Worm (Caenorhabditis elegans): ENCODE data around the gene mksr-1.

- TF ChIP-seq tra-4 (tag; optimal IDR thresholded peaks at IDR 0.05) (no peak), tbx-37 (GFP tag; conservative IDR thresholded peaks at IDR 0.05) (no peak), aly-1 (tag; optimal IDR thresholded peaks at IDR 0.05) (no peak), ama-1 (optimal IDR thresholded peaks at IDR 0.05) (no peak), ets-7 (tag; optimal IDR thresholded peaks at IDR 0.05) (peak; percentile 78), flt-1 (GFP tag; IDR thresholded peaks at IDR 0.05) (no peak), B0310.2 (tag; optimal IDR thresholded peaks at IDR 0.05) (no peak), F13C5.2 (tag; optimal IDR thresholded peaks at IDR 0.05) (no peak), hnd-1 (tag; optimal IDR thresholded peaks at IDR 0.05) (no peak), ceh-36 (tag; optimal IDR thresholded peaks at IDR 0.05) (no peak), scrt-1 (GFP tag; IDR thresholded peaks at IDR 0.05) (no peak), ceh-13 (GFP tag; optimal IDR thresholded peaks at IDR 0.05) (no peak), tbx-11 (GFP tag; IDR thresholded peaks at IDR 0.05) (no peak), sea-1 (GFP tag; conservative IDR thresholded peaks at IDR 0.05) (no peak)
Measured at ce11 chrX:1068986-1069385, at the start of gene mksr-1.
